Worm (Caenorhabditis elegans) whole organism, mixed stage, embryonic: ENCODE results near the gene zhit-3.

Experiments used
- hlh-1 ChIP-seq: fragments of 150-350 bp; optimal IDR thresholded peaks from 2 replicates; lab custom pipeline; 2014; ENCODE audit warnings: missing biosample characterization, missing genetic modification reagents, missing genetic modification characterization
- nhr-76 ChIP-seq: sonication (generic microtip); optimal IDR thresholded peaks from 2 replicates; lab custom pipeline; 2017; ENCODE audit warnings: missing biosample characterization, missing genetic modification characterization

ce11 chrV:10249515-10249914 is 37.6 kb upstream of the zhit-3 start:
- TF ChIP-seq hlh-1 (tag; lab: Kevin White, UChicago) (no peak), nhr-76 (tag; lab: Kevin White, UChicago) (no peak)
